Worm (Caenorhabditis elegans) whole organism, L3 larva: ENCODE measurements around the gene arrd-15.

Experiments
- daf-12 ChIP-seq: fragments of 150-350 bp; optimal IDR thresholded peaks from 2 replicates; lab custom pipeline; 2014; ENCODE audit warnings: missing biosample characterization, missing genetic modification reagents, missing genetic modification characterization
- elt-1 ChIP-seq: fragments of 150-350 bp; optimal IDR thresholded peaks from 2 replicates; lab custom pipeline; 2014; ENCODE audit warnings: missing biosample characterization, missing genetic modification characterization
- jun-1 ChIP-seq: fragments of 150-350 bp; optimal IDR thresholded peaks from 2 replicates; lab custom pipeline; 2014; ENCODE audit warnings: missing biosample characterization, missing genetic modification reagents, missing genetic modification characterization
- nhr-11 ChIP-seq: fragments of 150-350 bp; optimal IDR thresholded peaks from 2 replicates; lab custom pipeline; 2014; ENCODE audit warnings: missing biosample characterization, missing genetic modification characterization
- nhr-237 ChIP-seq: fragments of 150-350 bp; optimal IDR thresholded peaks from 2 replicates; lab custom pipeline; 2014; ENCODE audit warnings: missing biosample characterization, missing genetic modification characterization
- nhr-28 ChIP-seq: fragments of 150-350 bp; optimal IDR thresholded peaks from 2 replicates; lab custom pipeline; 2014; ENCODE audit warnings: missing biosample characterization, missing genetic modification characterization
- ztf-4 ChIP-seq: fragments of 150-350 bp; optimal IDR thresholded peaks from 2 replicates; lab custom pipeline; 2014; ENCODE audit warnings: missing biosample characterization, missing genetic modification characterization

DNA sequence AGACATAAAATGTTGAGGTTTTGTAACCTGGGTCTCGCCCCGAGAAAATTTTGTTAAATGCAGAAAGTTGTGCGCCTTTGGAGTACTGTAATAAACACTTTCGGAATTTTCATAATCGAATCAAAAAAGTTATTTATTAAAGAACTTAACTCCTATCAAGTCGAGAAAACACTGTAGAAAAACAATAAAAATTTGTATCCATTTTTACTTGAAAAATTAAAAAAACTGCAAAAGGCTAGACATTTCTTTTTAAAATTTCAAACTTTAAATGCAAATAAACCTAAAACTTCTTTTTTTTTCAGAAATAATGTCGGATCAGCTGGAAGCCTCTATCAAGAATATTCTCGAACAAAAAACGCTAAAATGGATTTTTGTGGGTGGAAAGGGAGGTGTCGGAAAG is 35.0 kb upstream of the arrd-15 start, which contains the start of gene asna-1:
- TF ChIP-seq nhr-11 (tag; lab: Kevin White, UChicago) (no peak), ztf-4 (tag; lab: Kevin White, UChicago) (no peak), nhr-237 (tag; lab: Kevin White, UChicago) (no peak), elt-1 (tag; lab: Kevin White, UChicago) (no peak), daf-12 (tag; lab: Kevin White, UChicago) (no peak), nhr-28 (tag; lab: Kevin White, UChicago) (no peak), jun-1 (tag; lab: Kevin White, UChicago) (no peak)
